Worm (Caenorhabditis elegans): Measurements from ENCODE around the gene acdh-12.

The acdh-12 gene

ce11 chrII:7211280-7211679 is 15.8 kb upstream of the acdh-12 start, which contains the start of gene E04F6.8:
TSS of gene E04F6.8 (minus strand) at chrII:7211380.
- no peak for TF ChIP-seq W03F9.2 (tag; optimal IDR thresholded peaks at IDR 0.05)
- TF ChIP-seq him-1 (tag; optimal IDR thresholded peaks at IDR 0.05) = no peak
- no peak for TF ChIP-seq dao-5 (tag; optimal IDR thresholded peaks at IDR 0.05)

ce11 chrII:7210187-7210586 is 14.7 kb upstream of the acdh-12 start, which contains the start of gene E04F6.15:
TSS of gene E04F6.15 (minus strand) at chrII:7210287.
- no peak for TF ChIP-seq W03F9.2 (tag; optimal IDR thresholded peaks at IDR 0.05)
- no peak for TF ChIP-seq him-1 (tag; optimal IDR thresholded peaks at IDR 0.05)
- no peak for TF ChIP-seq dao-5 (tag; optimal IDR thresholded peaks at IDR 0.05)

DNA sequence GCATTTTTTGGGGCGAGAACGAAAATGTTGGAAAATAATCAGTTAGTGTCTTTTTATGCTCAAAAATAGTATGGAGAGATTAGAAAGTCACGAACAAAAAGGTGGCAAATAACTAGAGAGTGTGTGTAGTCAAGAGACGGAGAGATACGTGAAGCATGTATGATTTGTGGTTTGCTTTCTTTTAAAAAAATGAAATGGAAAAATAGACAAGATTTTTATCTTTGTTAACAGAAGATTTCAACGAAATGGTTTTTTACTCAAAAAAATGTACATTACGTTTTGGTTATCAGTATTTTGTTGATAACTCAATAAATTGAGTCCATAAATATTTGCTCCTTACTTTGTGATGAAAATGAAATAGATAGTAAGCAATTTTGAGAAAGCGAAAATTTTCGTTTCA is 12.7 kb upstream of the acdh-12 start, which contains the start of gene dhs-7:
Gene dhs-7 (minus strand): TSS at position 277 of the 400 bp plus-strand sequence.
- no peak for TF ChIP-seq dao-5 (tag; optimal IDR thresholded peaks at IDR 0.05)

ce11 chrII:7207649-7208048 is 12.2 kb upstream of the acdh-12 start:
- TF ChIP-seq him-1 (tag; optimal IDR thresholded peaks at IDR 0.05) (no peak), dao-5 (tag; optimal IDR thresholded peaks at IDR 0.05) (no peak), W03F9.2 (tag; optimal IDR thresholded peaks at IDR 0.05) (no peak)

DNA sequence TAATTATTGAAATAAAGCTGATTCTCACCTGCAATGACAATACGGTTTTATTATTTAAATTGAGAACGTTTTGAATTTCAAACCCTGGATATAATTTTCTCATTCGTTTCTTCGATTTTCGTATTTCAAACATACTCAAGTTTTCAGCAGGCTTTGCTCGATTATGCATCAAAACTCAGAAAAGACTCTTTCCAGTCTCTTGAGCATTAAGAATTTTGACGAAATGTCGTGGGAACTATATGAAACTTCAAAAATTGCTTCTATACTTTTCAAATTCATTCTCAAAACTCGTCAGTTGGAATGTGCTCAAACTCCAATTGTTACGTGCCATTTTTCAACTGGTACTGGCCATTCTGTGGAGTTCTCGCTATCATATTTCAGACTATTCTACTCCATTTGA is 9.9 kb upstream of the acdh-12 start, which contains the start of gene srd-59:
Gene srd-59 (plus strand): TSS at position 301 of the 400 bp plus-strand sequence.
- TF ChIP-seq him-1 (tag; optimal IDR thresholded peaks at IDR 0.05) (no peak), W03F9.2 (tag; optimal IDR thresholded peaks at IDR 0.05) (no peak), dao-5 (tag; optimal IDR thresholded peaks at IDR 0.05) (no peak)

- TF ChIP-seq dao-5 (tag; optimal IDR thresholded peaks at IDR 0.05) (no peak), W03F9.2 (tag; optimal IDR thresholded peaks at IDR 0.05) (no peak), him-1 (tag; optimal IDR thresholded peaks at IDR 0.05) (no peak)
Observed at ce11 chrII:7204951-7205350, 9.5 kb upstream of the acdh-12 start, which contains the start of gene srd-58. TSS of gene srd-58 (minus strand) at chrII:7205051.

DNA sequence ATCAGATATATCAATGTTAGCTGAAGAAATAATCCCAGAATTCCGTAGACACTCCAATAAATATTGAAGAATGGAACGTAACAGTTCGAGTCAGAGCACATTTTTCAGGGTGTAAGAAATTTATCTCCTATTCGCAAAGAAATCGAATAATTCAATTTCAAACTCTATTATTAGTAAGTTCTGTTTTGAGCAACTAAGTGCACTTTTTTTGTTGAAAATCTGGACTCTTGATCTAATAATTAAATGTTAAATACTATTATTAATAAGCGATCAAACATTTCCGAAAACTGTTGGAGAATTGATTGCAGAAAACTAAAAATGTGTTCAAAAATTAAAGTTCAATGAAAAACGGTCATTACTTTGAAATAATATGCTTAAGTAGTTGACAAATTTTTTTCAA is 7.7 kb upstream of the acdh-12 start, which contains the start of gene srd-56:
Gene srd-56 (minus strand): TSS at position 101 of the 400 bp plus-strand sequence.
- no peak for TF ChIP-seq dao-5 (tag; optimal IDR thresholded peaks at IDR 0.05)

- peak; percentile 60 for TF ChIP-seq dao-5 (tag; optimal IDR thresholded peaks at IDR 0.05)
- peak; percentile 57 for TF ChIP-seq him-1 (tag; optimal IDR thresholded peaks at IDR 0.05)
- no peak for TF ChIP-seq W03F9.2 (tag; optimal IDR thresholded peaks at IDR 0.05)
Observed at ce11 chrII:7200051-7200599, 4.7 kb upstream of the acdh-12 start, which contains the start of gene pcrg-1. TSS of gene pcrg-1 (plus strand) at chrII:7200549.

DNA sequence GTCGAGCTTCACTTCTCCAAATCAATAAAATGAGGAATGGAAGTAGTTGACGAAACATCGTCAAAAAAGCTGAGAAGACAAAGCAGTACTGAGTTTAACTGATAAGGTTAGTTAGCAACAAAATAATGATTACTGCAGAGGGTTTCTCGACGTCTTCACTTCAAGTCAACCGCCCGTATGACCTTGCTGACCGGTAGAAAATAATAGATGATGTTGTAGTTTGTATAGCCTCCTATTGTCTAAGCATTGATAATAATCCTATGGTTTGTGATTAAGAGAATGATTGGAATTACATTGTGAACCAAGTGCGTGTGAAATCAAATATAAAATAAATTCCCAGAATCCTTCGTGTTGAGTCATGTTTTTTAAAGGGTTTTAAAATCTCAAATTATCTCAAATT is 3.9 kb upstream of the acdh-12 start, which contains the start of gene E04F6.6:
Gene E04F6.6 (minus strand): TSS at position 258 of the 400 bp plus-strand sequence.
- no peak for TF ChIP-seq dao-5 (tag; optimal IDR thresholded peaks at IDR 0.05)
- no peak for TF ChIP-seq W03F9.2 (tag; optimal IDR thresholded peaks at IDR 0.05)
- TF ChIP-seq him-1 (tag; optimal IDR thresholded peaks at IDR 0.05) = no peak

DNA sequence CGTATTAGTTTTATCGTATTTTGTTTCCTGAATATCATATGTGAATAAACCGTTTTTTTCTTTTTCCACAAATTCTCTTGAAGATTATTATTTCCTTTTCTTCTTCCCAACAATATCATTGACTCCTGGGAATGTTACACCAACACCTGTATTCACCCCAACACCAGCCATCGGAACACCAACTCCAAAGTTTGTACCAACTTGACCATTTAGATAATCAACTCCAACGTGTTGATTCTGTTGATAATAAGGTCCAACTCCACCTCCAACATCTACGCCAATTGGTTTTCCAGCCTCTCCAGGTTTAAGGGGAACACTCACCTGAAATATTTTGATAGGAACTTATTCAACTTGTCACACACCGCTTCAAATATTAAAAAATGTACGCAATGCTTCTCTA is 2.0 kb upstream of the acdh-12 start:
- TF ChIP-seq him-1 (tag; optimal IDR thresholded peaks at IDR 0.05) = no peak
- no peak for TF ChIP-seq W03F9.2 (tag; optimal IDR thresholded peaks at IDR 0.05)
- no peak for TF ChIP-seq dao-5 (tag; optimal IDR thresholded peaks at IDR 0.05)

DNA sequence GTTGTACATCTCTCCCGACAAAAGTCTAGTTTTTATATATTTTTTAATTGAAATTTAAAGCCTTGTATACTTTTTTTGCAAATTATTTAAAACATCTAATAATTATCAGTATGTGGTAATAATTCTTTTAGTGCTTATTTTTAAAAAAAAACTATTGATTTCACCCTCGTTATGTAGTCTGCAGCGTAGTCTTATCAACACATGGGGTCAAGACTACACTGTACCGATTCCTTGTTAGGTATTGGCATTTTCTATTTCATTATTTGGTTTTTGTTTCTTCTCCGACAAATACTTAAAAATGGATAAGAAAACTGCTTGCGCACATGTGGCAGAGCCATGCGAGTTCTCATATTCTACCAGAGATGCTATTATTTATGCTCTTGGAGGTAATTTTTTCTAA is 599 bp upstream of the acdh-12 start, which contains the start of gene maoc-1:
Gene maoc-1 (plus strand): TSS at position 237 of the 400 bp plus-strand sequence.
- TF ChIP-seq W03F9.2 (tag; optimal IDR thresholded peaks at IDR 0.05) (no peak), dao-5 (tag; optimal IDR thresholded peaks at IDR 0.05) (no peak), him-1 (tag; optimal IDR thresholded peaks at IDR 0.05) (no peak)

DNA sequence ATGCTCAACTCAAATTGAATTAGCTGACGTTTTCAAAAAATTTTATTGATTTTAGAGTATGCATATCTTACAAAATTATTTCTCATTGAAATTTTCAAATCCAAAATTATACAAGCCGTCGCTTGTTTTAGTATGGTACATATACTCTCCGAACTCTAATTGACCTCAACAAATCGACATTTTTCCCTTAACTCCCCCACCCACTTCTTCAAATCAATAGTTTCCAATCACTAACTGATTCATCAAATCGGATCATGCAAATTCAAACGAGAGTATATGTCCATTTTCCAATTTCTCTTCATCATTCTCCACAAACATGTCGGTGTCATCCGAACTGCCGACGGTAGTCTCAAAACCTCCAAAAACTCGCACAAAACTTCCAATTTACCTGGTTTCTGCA is 6.3 kb downstream of the acdh-12 start, which contains the start of gene E04F6.4:
Gene E04F6.4 (plus strand): TSS at position 301 of the 400 bp plus-strand sequence.
- no peak for TF ChIP-seq dao-5 (tag; optimal IDR thresholded peaks at IDR 0.05)
- TF ChIP-seq W03F9.2 (tag; optimal IDR thresholded peaks at IDR 0.05) = no peak
- no peak for TF ChIP-seq him-1 (tag; optimal IDR thresholded peaks at IDR 0.05)

DNA sequence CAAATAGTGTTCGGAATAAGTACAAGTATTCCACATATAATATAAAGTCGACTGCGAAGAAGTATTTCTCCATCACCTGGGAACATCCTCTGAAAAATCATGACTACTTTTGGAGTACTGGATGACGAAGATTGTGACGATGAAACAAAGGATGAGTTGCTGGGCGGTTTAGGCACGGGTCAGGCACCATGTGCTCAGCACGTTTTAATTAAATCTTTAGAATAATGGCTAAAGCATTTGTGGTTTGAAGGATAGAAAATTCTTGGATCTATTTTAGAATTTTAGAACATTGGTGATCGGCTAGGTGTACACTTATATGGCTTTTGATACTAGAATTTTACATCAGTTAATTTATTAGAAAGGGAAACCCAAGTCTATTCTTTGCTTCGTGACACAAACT is 8.3 kb downstream of the acdh-12 start, which contains the start of gene C27H5.6:
Gene C27H5.6 (minus strand): TSS at position 101 of the 400 bp plus-strand sequence.
- TF ChIP-seq dao-5 (tag; optimal IDR thresholded peaks at IDR 0.05) (no peak), him-1 (tag; optimal IDR thresholded peaks at IDR 0.05) (no peak), W03F9.2 (tag; optimal IDR thresholded peaks at IDR 0.05) (no peak)

DNA sequence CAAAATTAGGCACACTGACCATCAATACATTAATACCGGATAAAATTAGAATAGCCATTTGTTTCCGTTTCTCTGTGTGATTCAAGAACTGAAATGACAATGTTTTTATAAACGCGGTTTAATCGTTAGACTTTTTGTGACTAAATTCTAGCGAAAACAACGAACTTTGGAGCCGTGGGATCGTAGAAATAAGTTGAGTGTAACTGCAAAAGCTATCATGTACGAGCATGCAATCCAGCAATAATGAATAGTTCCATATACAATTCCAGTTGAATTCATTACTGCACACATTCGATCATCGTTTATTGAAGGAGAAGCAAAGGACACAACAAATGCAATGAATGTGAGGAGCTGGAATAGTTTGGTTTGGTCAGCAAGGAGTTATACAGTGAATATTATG is 9.3 kb downstream of the acdh-12 start:
- no peak for TF ChIP-seq dao-5 (tag; optimal IDR thresholded peaks at IDR 0.05)
- no peak for TF ChIP-seq W03F9.2 (tag; optimal IDR thresholded peaks at IDR 0.05)
- TF ChIP-seq him-1 (tag; optimal IDR thresholded peaks at IDR 0.05) = no peak
